Fruit fly (Drosophila melanogaster): ENCODE data around the gene CG14668.

DNA sequence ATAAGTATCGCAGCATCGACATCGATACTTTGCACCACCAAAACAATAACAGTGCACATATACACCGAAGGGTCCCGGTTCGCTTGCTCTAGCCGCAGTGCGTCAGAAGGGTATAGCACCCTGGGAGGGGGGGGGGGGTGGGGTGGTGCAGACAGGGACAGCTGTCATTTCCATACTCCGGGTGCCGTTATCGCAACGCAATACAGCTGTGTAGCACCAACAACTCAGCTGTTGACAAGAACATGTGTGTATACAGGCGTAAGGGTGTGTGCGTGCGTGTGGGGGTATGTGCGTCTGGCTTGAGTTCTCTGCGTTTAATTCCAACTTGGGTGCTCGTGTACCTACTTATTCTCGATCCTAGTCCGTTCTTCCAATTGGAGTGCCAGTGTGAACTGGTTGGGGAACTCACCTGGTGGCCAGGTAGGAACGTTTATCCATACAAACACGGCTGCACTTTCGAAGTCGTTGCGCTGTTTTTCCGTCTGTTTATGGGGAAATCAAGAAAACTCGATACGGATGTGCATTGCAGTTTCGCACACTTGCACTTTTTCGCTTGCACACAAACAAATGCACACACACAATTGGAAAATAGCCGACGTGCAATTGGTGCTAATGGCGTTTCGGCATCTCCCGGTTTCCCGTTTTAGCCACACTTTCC, 19.8 kb downstream of the CG14668 start:
- TF ChIP-seq psq (optimal IDR thresholded peaks at IDR 0.05): no peak
- no peak for TF ChIP-seq CG8478 (optimal IDR thresholded peaks at IDR 0.05)
- no peak for TF ChIP-seq pan (optimal IDR thresholded peaks at IDR 0.05)
- TF ChIP-seq Dll (optimal IDR thresholded peaks at IDR 0.05): no peak
